Worm (Caenorhabditis elegans): ENCODE results near the gene Y71H2B.5.

Gene Y71H2B.5

ce11 chrIII:2596984-2597454 is 10.8 kb upstream of the Y71H2B.5 start, which contains the start of gene apb-1:
apb-1 (minus strand) TSS chrIII:2597034.
- peak; percentile 94 for TF ChIP-seq W03F9.2 (tag; optimal IDR thresholded peaks at IDR 0.05)
- peak; percentile 87 for TF ChIP-seq him-1 (tag; optimal IDR thresholded peaks at IDR 0.05)
- no peak for TF ChIP-seq dao-5 (tag; optimal IDR thresholded peaks at IDR 0.05)

DNA sequence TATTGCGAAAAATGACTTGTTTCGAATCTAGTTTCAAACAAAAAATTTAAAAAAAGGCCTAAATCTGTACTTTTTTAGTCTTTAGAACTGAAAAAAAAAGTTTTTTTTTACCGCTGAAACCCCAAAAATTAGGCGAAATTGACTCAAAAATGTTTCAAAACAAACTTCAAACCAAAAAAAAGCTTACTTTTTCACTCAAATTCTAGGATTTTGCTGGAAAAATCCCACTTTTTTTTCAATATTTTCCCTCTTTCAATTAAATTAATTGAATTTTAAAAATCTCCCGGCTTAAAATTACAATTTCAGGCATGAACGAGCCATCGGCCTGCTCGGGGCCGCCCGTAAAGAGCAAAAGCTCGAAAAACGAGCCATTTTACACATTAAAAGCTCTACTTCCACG is 10.1 kb upstream of the Y71H2B.5 start, which contains the start of gene mdt-19:
Gene mdt-19 (plus strand): TSS at position 301 of the 400 bp plus-strand sequence.
- TF ChIP-seq W03F9.2 (tag; optimal IDR thresholded peaks at IDR 0.05) (no peak), him-1 (tag; optimal IDR thresholded peaks at IDR 0.05) (no peak)

ce11 chrIII:2598491-2599065 is 9.2 kb upstream of the Y71H2B.5 start:
- TF ChIP-seq dao-5 (tag; optimal IDR thresholded peaks at IDR 0.05) = no peak
- TF ChIP-seq him-1 (tag; optimal IDR thresholded peaks at IDR 0.05) = no peak
- no peak for TF ChIP-seq W03F9.2 (tag; optimal IDR thresholded peaks at IDR 0.05)

DNA sequence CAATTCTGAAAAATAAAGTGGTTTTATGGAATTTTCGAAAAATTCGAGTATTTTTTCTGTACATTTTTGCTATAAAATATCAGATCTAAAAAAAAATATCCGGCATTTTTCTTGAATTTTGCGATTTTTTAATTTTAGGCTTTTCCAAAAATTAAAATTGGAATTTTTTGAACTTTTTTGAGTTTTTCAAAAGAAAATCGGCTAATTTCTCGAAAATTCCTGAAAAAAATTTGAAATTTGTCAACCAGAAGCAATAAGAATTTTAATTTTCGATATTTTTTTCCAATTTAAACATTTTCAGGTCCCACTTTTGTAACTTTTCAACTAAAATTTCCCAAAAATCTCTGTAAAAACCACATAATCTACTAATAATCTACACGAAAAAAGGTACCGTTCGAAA is 4.1 kb upstream of the Y71H2B.5 start, which contains the start of gene Y71H2B.11:
Gene Y71H2B.11 (plus strand): TSS at position 301 of the 400 bp plus-strand sequence.
- TF ChIP-seq W03F9.2 (tag; optimal IDR thresholded peaks at IDR 0.05) (no peak), dao-5 (tag; optimal IDR thresholded peaks at IDR 0.05) (no peak)

DNA sequence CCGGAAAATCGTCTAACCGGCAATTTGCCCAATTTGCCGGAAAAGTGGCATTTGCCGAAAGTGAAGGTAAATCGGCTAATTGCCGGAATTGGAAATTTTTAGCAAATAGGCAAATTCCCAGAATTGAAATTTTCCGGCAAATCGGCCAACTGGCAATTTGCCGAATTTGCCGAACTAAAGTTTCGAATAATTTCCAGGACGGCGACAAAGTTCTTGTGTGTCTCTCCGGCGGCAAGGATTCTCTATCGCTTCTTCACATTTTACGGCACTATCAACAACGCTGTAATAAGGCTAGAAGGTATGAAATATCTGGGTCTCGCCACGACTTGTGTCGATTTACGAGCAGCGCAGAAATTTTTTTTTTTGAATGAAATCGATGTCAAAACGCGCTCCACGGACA is 8.4 kb downstream of the Y71H2B.5 start:
- TF ChIP-seq dao-5 (tag; optimal IDR thresholded peaks at IDR 0.05) (no peak), him-1 (tag; optimal IDR thresholded peaks at IDR 0.05) (no peak), W03F9.2 (tag; optimal IDR thresholded peaks at IDR 0.05) (no peak)

DNA sequence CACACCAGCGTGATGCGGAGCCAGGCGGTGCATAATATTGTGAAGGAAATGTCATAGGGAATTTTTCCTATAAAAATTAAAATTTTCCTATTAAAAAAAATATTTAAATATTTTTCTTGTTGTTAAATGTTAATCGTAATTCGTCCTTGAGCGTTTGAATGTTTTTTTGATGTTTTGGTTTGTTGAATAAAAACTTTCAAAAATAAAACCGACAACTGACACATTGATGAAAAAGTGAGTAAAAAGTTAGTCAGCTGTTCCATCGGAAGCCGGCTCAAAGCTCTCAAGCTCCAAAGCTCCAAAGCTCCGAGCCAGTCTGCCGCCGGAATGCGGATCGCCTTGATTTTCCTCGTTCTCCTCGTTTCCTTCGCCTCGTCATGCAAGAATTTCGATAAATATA is 10.8 kb downstream of the Y71H2B.5 start, which contains the start of gene Y71H2B.4:
Gene Y71H2B.4 (plus strand): TSS at position 301 of the 400 bp plus-strand sequence.
- TF ChIP-seq dao-5 (tag; optimal IDR thresholded peaks at IDR 0.05) = no peak
- TF ChIP-seq W03F9.2 (tag; optimal IDR thresholded peaks at IDR 0.05) = no peak
- TF ChIP-seq him-1 (tag; optimal IDR thresholded peaks at IDR 0.05) = no peak

DNA sequence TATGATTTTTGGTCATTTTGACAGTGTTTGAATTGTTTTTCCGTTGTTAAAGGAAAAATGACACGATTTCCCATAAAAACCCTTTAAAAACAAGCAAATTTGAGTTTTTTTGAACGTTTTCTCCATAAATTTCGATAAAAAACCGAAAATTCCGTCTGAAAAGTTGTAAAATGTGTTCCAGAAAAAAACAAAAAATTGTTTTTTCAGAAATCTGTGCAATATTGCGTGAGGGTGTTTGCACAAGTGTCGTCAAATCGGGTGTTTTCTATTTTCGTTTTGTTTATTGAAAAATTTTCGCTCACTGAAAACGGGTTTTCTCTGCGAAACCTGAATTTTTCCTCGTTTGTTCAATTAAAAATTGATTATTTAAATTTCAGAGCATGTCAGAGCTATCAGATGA is 11.7 kb downstream of the Y71H2B.5 start, which contains the start of gene ppfr-4:
Gene ppfr-4 (plus strand): TSS at position 378 of the 400 bp plus-strand sequence.
- no peak for TF ChIP-seq W03F9.2 (tag; optimal IDR thresholded peaks at IDR 0.05)
- no peak for TF ChIP-seq dao-5 (tag; optimal IDR thresholded peaks at IDR 0.05)
- no peak for TF ChIP-seq him-1 (tag; optimal IDR thresholded peaks at IDR 0.05)

DNA sequence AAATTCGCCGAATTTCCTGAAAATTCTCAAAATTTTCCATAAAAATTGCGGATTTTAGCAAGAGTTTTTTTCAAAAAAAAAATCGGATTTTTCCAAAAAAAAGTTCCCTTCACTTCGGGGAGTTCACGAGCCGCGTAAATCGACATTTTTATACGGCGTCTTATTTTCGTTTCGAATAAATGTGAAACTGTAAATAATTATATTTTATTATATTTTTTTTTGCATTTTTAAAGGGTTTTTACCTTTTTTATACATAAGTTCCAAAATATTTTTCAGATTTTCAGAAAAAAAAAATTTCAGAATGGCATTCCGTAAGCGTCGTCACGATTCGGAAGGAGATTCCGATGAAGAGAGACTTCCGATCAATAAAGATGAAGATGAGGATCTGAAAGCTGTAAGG is 15.1 kb downstream of the Y71H2B.5 start, which contains the start of gene Y71H2B.2:
Gene Y71H2B.2 (plus strand): TSS at position 301 of the 400 bp plus-strand sequence.
- TF ChIP-seq W03F9.2 (tag; optimal IDR thresholded peaks at IDR 0.05) (no peak), dao-5 (tag; optimal IDR thresholded peaks at IDR 0.05) (no peak), him-1 (tag; optimal IDR thresholded peaks at IDR 0.05) (no peak)

ce11 chrIII:2628690-2629089 is 20.9 kb downstream of the Y71H2B.5 start, which contains the start of gene acbp-8:
acbp-8 (plus strand) TSS chrIII:2629013.
- no peak for TF ChIP-seq him-1 (tag; optimal IDR thresholded peaks at IDR 0.05)
- TF ChIP-seq dao-5 (tag; optimal IDR thresholded peaks at IDR 0.05) = no peak
- TF ChIP-seq W03F9.2 (tag; optimal IDR thresholded peaks at IDR 0.05) = no peak

DNA sequence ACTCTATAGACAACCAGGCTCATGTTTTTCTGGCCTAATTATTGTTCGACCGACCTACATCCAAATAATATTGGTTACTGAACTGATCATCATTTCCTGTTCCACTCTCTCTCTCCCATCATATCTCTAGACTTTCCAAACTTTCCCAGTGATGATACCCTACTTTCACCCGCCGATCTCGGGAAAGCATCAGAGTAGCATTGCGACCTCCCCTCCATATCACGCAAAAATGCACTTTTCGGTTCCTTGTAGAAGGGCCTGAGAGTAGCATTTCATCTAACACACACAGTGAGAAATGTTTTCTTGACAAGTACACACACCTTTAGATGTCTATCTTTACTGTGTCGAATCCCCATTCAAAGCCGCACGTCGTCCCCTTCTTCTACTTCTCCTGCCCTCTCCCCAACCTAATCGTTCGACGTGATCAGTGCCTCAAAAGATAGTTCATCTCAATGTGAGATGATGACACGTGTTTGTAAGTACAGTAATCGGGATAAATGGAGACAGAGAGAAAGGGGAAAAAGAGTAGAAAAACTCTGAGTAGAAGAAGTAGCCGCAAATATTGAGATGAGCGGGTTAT is 25.1 kb downstream of the Y71H2B.5 start:
- TF ChIP-seq dao-5 (tag; optimal IDR thresholded peaks at IDR 0.05) (no peak), W03F9.2 (tag; optimal IDR thresholded peaks at IDR 0.05) (no peak), him-1 (tag; optimal IDR thresholded peaks at IDR 0.05) (no peak)

ce11 chrIII:2634577-2634976 is 26.8 kb downstream of the Y71H2B.5 start:
- no peak for TF ChIP-seq him-1 (tag; optimal IDR thresholded peaks at IDR 0.05)
- TF ChIP-seq dao-5 (tag; optimal IDR thresholded peaks at IDR 0.05) = no peak
- TF ChIP-seq W03F9.2 (tag; optimal IDR thresholded peaks at IDR 0.05) = no peak

ce11 chrIII:2636137-2636536 is 28.3 kb downstream of the Y71H2B.5 start, which contains the start of gene zmp-2:
zmp-2 (plus strand) TSS chrIII:2636383.
- TF ChIP-seq dao-5 (tag; optimal IDR thresholded peaks at IDR 0.05) (no peak), him-1 (tag; optimal IDR thresholded peaks at IDR 0.05) (no peak), W03F9.2 (tag; optimal IDR thresholded peaks at IDR 0.05) (no peak)

ce11 chrIII:2641659-2642058 is 33.8 kb downstream of the Y71H2B.5 start:
- no peak for TF ChIP-seq W03F9.2 (tag; optimal IDR thresholded peaks at IDR 0.05)
- no peak for TF ChIP-seq him-1 (tag; optimal IDR thresholded peaks at IDR 0.05)
- no peak for TF ChIP-seq dao-5 (tag; optimal IDR thresholded peaks at IDR 0.05)

DNA sequence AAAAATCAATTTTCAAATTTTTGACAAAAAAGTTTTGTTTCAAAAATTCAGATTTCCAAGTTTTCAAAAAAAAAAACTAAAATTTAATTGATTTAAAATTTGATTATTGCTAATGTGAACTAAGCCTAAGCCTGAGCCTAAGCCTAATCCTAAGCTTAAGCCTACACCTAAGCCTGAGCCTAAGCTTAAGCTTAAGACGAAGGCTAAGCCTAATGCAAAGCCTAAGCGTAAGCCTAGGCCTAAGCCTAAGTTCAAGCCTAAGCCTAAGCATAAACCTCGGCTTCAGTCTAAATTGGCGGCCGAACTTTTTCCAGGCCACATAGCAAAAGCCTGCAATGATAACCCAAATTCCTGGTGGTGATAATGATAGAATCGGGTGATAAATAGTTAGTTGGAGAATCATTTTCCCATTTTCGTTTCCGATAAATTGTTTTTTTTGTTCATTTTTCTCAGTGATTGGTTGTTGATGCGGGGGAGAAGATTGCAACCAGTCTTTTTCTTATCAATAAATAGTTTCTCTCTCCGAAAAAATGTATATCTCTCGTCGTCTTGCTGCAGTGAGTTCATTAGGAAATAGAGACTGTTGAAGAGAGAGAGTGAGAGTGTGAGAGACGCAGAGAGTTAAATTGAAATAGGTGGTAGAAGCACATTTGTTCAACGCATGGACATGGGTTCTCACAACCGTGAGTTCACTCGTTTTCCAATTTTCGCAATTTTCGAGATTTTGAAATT is 39.5 kb downstream of the Y71H2B.5 start:
- TF ChIP-seq dao-5 (tag; optimal IDR thresholded peaks at IDR 0.05) (no peak), him-1 (tag; optimal IDR thresholded peaks at IDR 0.05) (no peak), W03F9.2 (tag; optimal IDR thresholded peaks at IDR 0.05) (no peak)
